Fruit fly (Drosophila melanogaster): ENCODE results near the gene CG10038.

dm6 chr3R:12365887-12366286, 15.4 kb upstream of the CG10038 start:
- TF ChIP-seq CG12605 (GFP tag; IDR thresholded peaks at IDR 0.05), result no peak
- TF ChIP-seq EcR (GFP tag; optimal IDR thresholded peaks at IDR 0.05), result no peak
- no peak for TF ChIP-seq CG10348 (GFP tag; IDR thresholded peaks at IDR 0.05)
- no peak for TF ChIP-seq CG34367 (tag; optimal IDR thresholded peaks at IDR 0.05)
